Worm (Caenorhabditis elegans): Measurements from ENCODE around the gene gst-32.

- no peak for TF ChIP-seq him-1 (tag; optimal IDR thresholded peaks at IDR 0.05)
- TF ChIP-seq W03F9.2 (tag; optimal IDR thresholded peaks at IDR 0.05): no peak
Measured at ce11 chrII:15175643-15176042, 2.8 kb downstream of the gst-32 start, which contains the start of gene Y53F4B.36.

Measured in whole organism, L4/young adult.